Worm (Caenorhabditis elegans): ENCODE measurements around the gene ubxn-3.

ubxn-3 gene

DNA sequence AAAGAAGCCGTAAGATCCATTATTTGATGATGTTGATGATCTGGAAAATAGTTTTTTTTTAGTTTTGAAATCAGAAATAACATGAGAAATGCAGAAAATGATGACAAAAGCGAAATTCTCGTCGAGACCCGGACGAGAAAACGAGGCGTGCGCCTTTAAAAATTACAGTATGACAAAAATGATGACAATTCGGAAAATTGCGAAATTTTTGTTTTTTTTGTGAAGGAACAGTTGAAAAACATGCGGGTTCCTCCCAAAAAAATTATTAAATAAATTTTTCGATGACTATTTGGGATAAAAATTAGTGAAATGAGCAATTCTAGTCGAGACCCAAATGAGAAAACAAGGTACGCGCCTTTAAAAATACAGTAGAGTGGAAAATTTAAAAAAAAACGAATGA, at the start of gene ubxn-3:
Gene ubxn-3, minus strand, starts transcription at position 66 of the 400 bp plus-strand sequence.
- no peak for TF ChIP-seq egl-27 (tag; optimal IDR thresholded peaks at IDR 0.05)
- TF ChIP-seq alr-1 (tag; optimal IDR thresholded peaks at IDR 0.05) = no peak
- no peak for TF ChIP-seq sma-9 (GFP tag; optimal IDR thresholded peaks at IDR 0.05)
- TF ChIP-seq sma-9 (tag; optimal IDR thresholded peaks at IDR 0.05) = no peak
- TF ChIP-seq mbf-1 (tag; optimal IDR thresholded peaks at IDR 0.05) = no peak
- no peak for TF ChIP-seq nhr-21 (tag; optimal IDR thresholded peaks at IDR 0.05)
- no peak for TF ChIP-seq sem-4 (tag; optimal IDR thresholded peaks at IDR 0.05)
- TF ChIP-seq gmeb-1 (tag; optimal IDR thresholded peaks at IDR 0.05) = no peak
- TF ChIP-seq ztf-4 (tag; optimal IDR thresholded peaks at IDR 0.05) = no peak
- no peak for TF ChIP-seq lin-39 (tag; optimal IDR thresholded peaks at IDR 0.05)
- no peak for TF ChIP-seq nhr-10 (tag; optimal IDR thresholded peaks at IDR 0.05)

DNA sequence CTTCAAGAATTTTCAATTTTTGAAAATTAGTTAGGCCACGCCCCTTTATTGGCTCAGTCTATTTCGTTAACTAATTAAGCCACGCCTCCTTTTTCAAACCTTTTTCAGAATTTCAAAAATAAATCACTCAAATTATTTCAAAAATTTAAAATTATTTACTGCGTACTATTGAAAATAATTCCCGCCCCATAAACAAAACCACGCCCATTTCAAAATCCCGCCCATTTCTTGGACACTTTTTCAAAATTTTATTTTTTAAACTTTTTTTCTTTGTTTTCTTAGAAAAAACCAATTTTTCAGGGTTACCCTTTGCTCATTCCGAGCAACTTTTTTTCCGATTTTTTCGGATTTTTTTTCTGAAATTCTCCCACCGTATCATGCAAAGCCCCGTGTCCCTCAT, 43.6 kb upstream of the ubxn-3 start, which contains the start of gene B0432.14:
Gene B0432.14, plus strand, starts transcription at position 301 of the 400 bp plus-strand sequence.
- no peak for TF ChIP-seq aly-2 (tag; optimal IDR thresholded peaks at IDR 0.05)
- no peak for TF ChIP-seq snpc-4 (tag; optimal IDR thresholded peaks at IDR 0.05)
- no peak for TF ChIP-seq mdl-1 (tag; optimal IDR thresholded peaks at IDR 0.05)
- no peak for TF ChIP-seq ztf-4 (tag; optimal IDR thresholded peaks at IDR 0.05)
- no peak for TF ChIP-seq ceh-16 (tag; optimal IDR thresholded peaks at IDR 0.05)
- no peak for TF ChIP-seq gmeb-1 (tag; optimal IDR thresholded peaks at IDR 0.05)
- TF ChIP-seq lin-39 (tag; optimal IDR thresholded peaks at IDR 0.05) = no peak
- TF ChIP-seq R02D3.7 (tag; optimal IDR thresholded peaks at IDR 0.05) = no peak
- TF ChIP-seq unc-55 (GFP tag; optimal IDR thresholded peaks at IDR 0.05) = no peak
- TF ChIP-seq nhr-11 (tag; optimal IDR thresholded peaks at IDR 0.05) = no peak
- no peak for TF ChIP-seq alr-1 (tag; optimal IDR thresholded peaks at IDR 0.05)
- no peak for TF ChIP-seq nhr-12 (tag; optimal IDR thresholded peaks at IDR 0.05)
- TF ChIP-seq elt-3 (tag; optimal IDR thresholded peaks at IDR 0.05) = no peak
- no peak for TF ChIP-seq unc-39 (tag; optimal IDR thresholded peaks at IDR 0.05)
- TF ChIP-seq elt-1 (tag; optimal IDR thresholded peaks at IDR 0.05) = no peak
- TF ChIP-seq zag-1 (tag; optimal IDR thresholded peaks at IDR 0.05) = no peak
- no peak for TF ChIP-seq ZK546.5 (tag; optimal IDR thresholded peaks at IDR 0.05)
- no peak for TF ChIP-seq unc-62 (GFP tag; optimal IDR thresholded peaks at IDR 0.05)
- TF ChIP-seq lsy-2 (tag; optimal IDR thresholded peaks at IDR 0.05) = no peak
- TF ChIP-seq nhr-237 (tag; optimal IDR thresholded peaks at IDR 0.05) = no peak

DNA sequence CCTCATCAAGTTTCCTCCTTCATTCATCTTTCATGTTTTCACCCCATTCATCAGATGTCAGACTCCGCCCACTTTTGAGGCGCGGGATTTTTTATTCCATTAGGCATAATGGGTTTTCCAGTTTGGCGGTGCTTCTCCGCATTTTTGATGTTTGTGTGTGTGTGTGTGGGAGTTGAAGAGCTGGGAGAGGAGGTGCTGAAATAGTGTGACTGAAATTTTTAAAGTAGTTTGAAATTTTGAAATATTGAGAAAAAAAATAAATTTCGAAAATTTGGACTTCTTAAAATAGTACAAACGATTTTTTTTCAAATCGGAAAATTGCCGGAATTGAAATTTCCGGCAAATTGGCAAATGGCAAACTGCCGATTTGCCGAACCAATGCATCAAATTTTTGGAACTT, 43.1 kb upstream of the ubxn-3 start, which contains the start of gene scc-2:
Gene scc-2, minus strand, starts transcription at position 101 of the 400 bp plus-strand sequence.
- TF ChIP-seq nhr-12 (tag; optimal IDR thresholded peaks at IDR 0.05) = no peak
- TF ChIP-seq sma-9 (GFP tag; optimal IDR thresholded peaks at IDR 0.05) = no peak
- no peak for TF ChIP-seq sma-9 (tag; optimal IDR thresholded peaks at IDR 0.05)
- TF ChIP-seq sma-3 (GFP tag; optimal IDR thresholded peaks at IDR 0.05) = no peak
- TF ChIP-seq egl-27 (tag; optimal IDR thresholded peaks at IDR 0.05) = no peak
- no peak for TF ChIP-seq ztf-1 (GFP tag; conservative IDR thresholded peaks at IDR 0.05)
- TF ChIP-seq gmeb-1 (tag; optimal IDR thresholded peaks at IDR 0.05) = no peak
- TF ChIP-seq alr-1 (tag; optimal IDR thresholded peaks at IDR 0.05) = no peak
- TF ChIP-seq nhr-6 (tag; optimal IDR thresholded peaks at IDR 0.05) = no peak

DNA sequence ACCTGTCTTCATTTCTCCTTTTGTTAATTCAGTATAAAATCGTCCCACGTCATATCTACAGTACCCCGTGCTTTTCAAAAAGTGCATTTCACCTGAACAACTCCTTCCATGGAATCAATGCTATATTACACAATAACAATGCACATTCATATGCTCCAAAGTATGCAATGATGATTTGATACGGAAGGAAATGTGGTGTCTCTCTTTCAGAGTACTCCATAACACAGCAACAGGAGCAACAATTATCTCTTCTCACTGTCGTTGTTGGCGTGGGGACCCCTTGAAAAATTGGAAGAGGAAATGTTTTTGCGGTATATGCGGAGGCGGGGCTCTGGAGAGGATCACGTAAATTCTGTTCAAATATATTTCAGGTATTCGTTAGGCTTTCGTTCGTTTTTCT, 37.1 kb upstream of the ubxn-3 start, which contains the start of gene cat-2:
Gene cat-2, plus strand, starts transcription at position 301 of the 400 bp plus-strand sequence.
- no peak for TF ChIP-seq sem-4 (tag; optimal IDR thresholded peaks at IDR 0.05)
- TF ChIP-seq mdl-1 (tag; optimal IDR thresholded peaks at IDR 0.05) = no peak
- no peak for TF ChIP-seq nhr-77 (tag; optimal IDR thresholded peaks at IDR 0.05)

DNA sequence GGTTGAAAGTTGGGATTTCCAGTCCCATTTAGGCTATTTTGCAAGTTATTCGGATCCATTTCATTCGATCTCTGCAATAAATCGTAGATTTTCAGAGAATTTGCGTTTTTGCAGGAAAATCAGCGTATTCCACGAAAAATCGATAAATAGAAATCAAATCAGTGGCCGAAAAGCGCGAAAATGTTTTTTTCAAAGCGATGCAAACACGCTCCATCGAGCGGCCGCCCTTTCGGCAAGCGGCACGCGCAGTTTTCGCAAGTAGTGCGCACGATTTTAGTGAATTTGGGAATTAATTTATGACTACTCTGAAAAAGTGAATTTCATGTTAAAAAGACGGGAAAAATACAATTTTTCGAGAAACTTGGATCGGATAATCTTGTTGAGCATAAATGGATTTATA, 34.7 kb upstream of the ubxn-3 start:
- TF ChIP-seq nhr-10 (tag; optimal IDR thresholded peaks at IDR 0.05) (peak; percentile 63), ceh-16 (tag; optimal IDR thresholded peaks at IDR 0.05) (peak; percentile 55), sem-4 (tag; optimal IDR thresholded peaks at IDR 0.05) (peak; percentile 89), alr-1 (tag; optimal IDR thresholded peaks at IDR 0.05) (no peak), unc-62 (GFP tag; optimal IDR thresholded peaks at IDR 0.05) (no peak), crh-2 (tag; optimal IDR thresholded peaks at IDR 0.05) (peak; percentile 96), dmd-4 (tag; optimal IDR thresholded peaks at IDR 0.05) (no peak), skn-1 (tag; optimal IDR thresholded peaks at IDR 0.05) (peak; percentile 95), ztf-11 (tag; optimal IDR thresholded peaks at IDR 0.05) (peak; percentile 58), sma-3 (GFP tag; optimal IDR thresholded peaks at IDR 0.05) (peak; percentile 98), lin-13 (GFP tag; optimal IDR thresholded peaks at IDR 0.05) (peak; percentile 97), C34F6.9 (tag; optimal IDR thresholded peaks at IDR 0.05) (peak; percentile 97), peb-1 (tag; optimal IDR thresholded peaks at IDR 0.05) (no peak), nhr-25 (tag; optimal IDR thresholded peaks at IDR 0.05) (peak; percentile 95), ZK546.5 (tag; optimal IDR thresholded peaks at IDR 0.05) (peak; percentile 69), snpc-4 (tag; optimal IDR thresholded peaks at IDR 0.05) (peak; percentile 91), aly-2 (tag; optimal IDR thresholded peaks at IDR 0.05) (no peak), lin-39 (tag; optimal IDR thresholded peaks at IDR 0.05) (no peak), ceh-82 (tag; optimal IDR thresholded peaks at IDR 0.05) (peak; percentile 89), nhr-12 (tag; optimal IDR thresholded peaks at IDR 0.05) (no peak), mdl-1 (tag; optimal IDR thresholded peaks at IDR 0.05) (peak; percentile 46 to 67), nhr-6 (tag; optimal IDR thresholded peaks at IDR 0.05) (peak; percentile 90), R02D3.7 (tag; optimal IDR thresholded peaks at IDR 0.05) (peak; percentile 61), elt-1 (tag; optimal IDR thresholded peaks at IDR 0.05) (no peak), zag-1 (tag; optimal IDR thresholded peaks at IDR 0.05) (peak; percentile 85), lsy-2 (tag; optimal IDR thresholded peaks at IDR 0.05) (peak; percentile 90 to 95), nhr-23 (tag; optimal IDR thresholded peaks at IDR 0.05) (no peak), ama-1 (optimal IDR thresholded peaks at IDR 0.05) (no peak), nhr-21 (tag; optimal IDR thresholded peaks at IDR 0.05) (peak; percentile 92), lin-11 (tag; optimal IDR thresholded peaks at IDR 0.05) (peak; percentile 98), unc-55 (GFP tag; optimal IDR thresholded peaks at IDR 0.05) (peak; percentile 99), unc-39 (tag; optimal IDR thresholded peaks at IDR 0.05) (no peak)
